Worm (Caenorhabditis elegans) whole organism, L1 larva: ENCODE results near the gene K10G4.5.

ENCODE experiments used
- C16A3.4 ChIP-seq: fragments of 150-350 bp; optimal IDR thresholded peaks from 2 replicates; lab custom pipeline; 2014; ENCODE audit warnings: missing biosample characterization, missing genetic modification characterization
- ceh-8 ChIP-seq: fragments of 200-800 bp; sonication (Bioruptor generic); optimal IDR thresholded peaks from 2 replicates; lab custom pipeline; 2018; ENCODE audit warnings: mild to moderate bottlenecking, missing genetic modification characterization, moderate library complexity, missing compliant biosample characterization
- dsc-1 ChIP-seq: sonication (generic microtip); optimal IDR thresholded peaks from 2 replicates; lab custom pipeline; 2016; ENCODE audit warnings: mild to moderate bottlenecking, missing genetic modification characterization, missing compliant biosample characterization
- efl-1 ChIP-seq, 4 experiments: fragments of 150-350 bp; optimal IDR thresholded peaks in 3 of 4; peaks in 1 of 4; 1 replicate in 1 of 4; 2 replicates in 3 of 4; lab custom pipeline; 2014; ENCODE audit warnings: missing biosample characterization in 2 of 4, missing genetic modification characterization in 2 of 4, missing genetic modification reagents in 2 of 4
- elt-2 ChIP-seq: sonication (generic microtip); optimal IDR thresholded peaks from 2 replicates; lab custom pipeline; 2016; ENCODE audit warnings: missing genetic modification characterization, mild to moderate bottlenecking, inconsistent platforms, missing compliant biosample characterization, missing genetic modification reagents
- elt-3 ChIP-seq, 6 experiments: fragments of 150-350 bp in 1 of 6; sonication (generic microtip); optimal IDR thresholded peaks; 2 replicates each; lab custom pipeline; 2017 to 2018; ENCODE audit warnings: missing biosample characterization in 6 of 6, missing genetic modification characterization in 6 of 6, inconsistent platforms in 1 of 6
- fkh-10 ChIP-seq: sonication (generic microtip); optimal IDR thresholded peaks from 2 replicates; lab custom pipeline; 2017; ENCODE audit warnings: missing biosample characterization, missing genetic modification reagents, missing genetic modification characterization
- fkh-8 ChIP-seq: sonication (generic microtip); optimal IDR thresholded peaks from 2 replicates; lab custom pipeline; 2016; ENCODE audit warnings: mild to moderate bottlenecking, missing genetic modification characterization, missing compliant biosample characterization
- grh-1 ChIP-seq: fragments of 200-800 bp; sonication (Bioruptor generic); IDR thresholded peaks from 2 replicates; pipeline ENCODE4 v1.3.6; 2022; ENCODE audit warnings: missing genetic modification reagents, missing genetic modification characterization, missing compliant biosample characterization
- isw-1 ChIP-seq: fragments of 200-800 bp; sonication (Bioruptor generic); IDR thresholded peaks from 2 replicates; pipeline ENCODE4 v1.3.6; 2022; ENCODE audit warnings: missing genetic modification characterization, missing compliant biosample characterization
- lin-15B ChIP-seq: fragments of 150-350 bp; sonication (generic microtip); optimal IDR thresholded peaks from 3 replicates; lab custom pipeline; 2014; ENCODE audit warnings: missing biosample characterization, missing genetic modification characterization
- lsy-2 ChIP-seq, 2 experiments: fragments of 150-350 bp; optimal IDR thresholded peaks; 2 replicates each; lab custom pipeline; 2014; ENCODE audit warnings: missing biosample characterization in 2 of 2, missing genetic modification characterization in 2 of 2
- nhr-12 ChIP-seq: sonication (generic microtip); optimal IDR thresholded peaks from 2 replicates; lab custom pipeline; 2017; ENCODE audit warnings: missing biosample characterization, missing genetic modification characterization
- nhr-19 ChIP-seq: fragments of 200-800 bp; sonication (Bioruptor generic); conservative IDR thresholded peaks from 2 replicates; pipeline ENCODE4 v1.3.6; 2022; ENCODE audit warnings: missing genetic modification characterization, missing compliant biosample characterization
- nhr-237 ChIP-seq: fragments of 150-350 bp; optimal IDR thresholded peaks from 2 replicates; lab custom pipeline; 2014; ENCODE audit warnings: missing biosample characterization, missing genetic modification characterization
- nhr-47 ChIP-seq: sonication (generic microtip); optimal IDR thresholded peaks from 2 replicates; lab custom pipeline; 2016; ENCODE audit warnings: mild to moderate bottlenecking, missing genetic modification characterization, moderate library complexity, missing compliant biosample characterization
- nhr-71 ChIP-seq: sonication (generic microtip); optimal IDR thresholded peaks from 2 replicates; lab custom pipeline; 2016; ENCODE audit warnings: mild to moderate bottlenecking, missing genetic modification characterization, moderate library complexity, missing compliant biosample characterization
- nhr-84 ChIP-seq: sonication (generic microtip); optimal IDR thresholded peaks from 2 replicates; lab custom pipeline; 2017; ENCODE audit warnings: missing biosample characterization, missing genetic modification characterization
- pag-3 ChIP-seq: sonication (generic microtip); optimal IDR thresholded peaks from 2 replicates; lab custom pipeline; 2017; ENCODE audit warnings: missing genetic modification characterization, mild to moderate bottlenecking, missing compliant biosample characterization, antibody characterized with exemption, borderline replicate concordance; ENCODE audit not compliant: insufficient read depth
- snu-23 ChIP-seq: sonication (generic microtip); optimal IDR thresholded peaks from 2 replicates; lab custom pipeline; 2016; ENCODE audit warnings: missing genetic modification characterization, missing compliant biosample characterization
- swsn-7 ChIP-seq: sonication (generic microtip); optimal IDR thresholded peaks from 2 replicates; lab custom pipeline; 2016; ENCODE audit warnings: missing genetic modification characterization, missing compliant biosample characterization
- tbx-2 ChIP-seq: sonication (generic microtip); optimal IDR thresholded peaks from 2 replicates; lab custom pipeline; 2016; ENCODE audit warnings: missing genetic modification characterization, missing compliant biosample characterization
- unc-130 ChIP-seq: fragments of 150-350 bp; optimal IDR thresholded peaks from 2 replicates; lab custom pipeline; 2017; ENCODE audit warnings: missing biosample characterization, missing genetic modification characterization, inconsistent platforms
- unc-30 ChIP-seq: sonication (generic microtip); optimal IDR thresholded peaks from 2 replicates; lab custom pipeline; 2017; ENCODE audit warnings: missing biosample characterization, missing genetic modification characterization
- unc-86 ChIP-seq: sonication (generic microtip); optimal IDR thresholded peaks from 2 replicates; lab custom pipeline; 2016; ENCODE audit warnings: missing genetic modification characterization, missing compliant biosample characterization
- unc-98 ChIP-seq: fragments of 200-800 bp; sonication (Bioruptor generic); IDR thresholded peaks from 2 replicates; pipeline ENCODE4 v1.3.6; 2022; ENCODE audit warnings: missing genetic modification characterization, missing compliant biosample characterization

Gene K10G4.5

DNA sequence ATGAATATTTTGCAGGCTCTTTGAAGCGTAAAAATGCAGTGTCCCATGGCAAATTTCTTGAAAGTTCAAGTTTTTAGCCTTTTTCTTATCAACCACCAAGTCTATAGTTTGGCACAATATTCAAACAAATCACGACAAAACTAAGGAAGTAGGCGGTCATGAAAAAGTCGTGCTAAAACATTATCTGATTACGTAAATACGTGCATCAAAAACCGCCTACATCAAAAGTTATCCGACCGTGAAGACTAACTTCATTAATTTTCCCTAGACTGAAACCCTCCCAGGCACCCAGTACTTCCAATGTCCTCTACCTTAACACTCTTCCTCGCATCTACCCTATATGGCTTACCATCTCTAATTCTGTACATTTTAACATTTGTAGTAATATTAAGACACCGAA, 27.2 kb upstream of the K10G4.5 start, which contains the start of gene srg-44:
srg-44 (plus strand) TSS at position 301 of the 400 bp plus-strand sequence.
- TF ChIP-seq unc-98 (GFP tag; lab: Robert Waterston, UW) (no peak), lin-15B (tag; lab: Kevin White, UChicago) (no peak)

DNA sequence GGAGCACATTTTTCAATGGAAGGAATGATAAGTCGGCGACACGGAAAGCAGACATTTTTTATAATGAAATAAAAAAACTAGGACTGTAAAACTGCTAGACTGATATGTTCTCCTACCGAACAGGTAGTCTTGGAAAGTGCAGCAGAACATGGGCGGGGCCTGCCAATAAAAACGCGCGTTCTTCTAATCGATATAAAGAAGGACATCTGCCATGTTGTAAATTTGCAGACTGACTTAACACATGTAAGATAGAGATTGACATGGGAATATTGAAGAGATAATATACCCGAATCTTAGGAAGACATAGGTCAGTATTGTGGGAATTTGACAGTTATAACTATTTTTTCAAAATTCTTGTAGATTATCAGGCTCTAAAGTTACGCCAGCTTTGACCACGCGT, 26.6 kb upstream of the K10G4.5 start, which contains the start of gene sdz-16:
sdz-16 (minus strand) TSS at position 101 of the 400 bp plus-strand sequence.
- no peak for TF ChIP-seq nhr-47 (tag; lab: Kevin White, UChicago)
- no peak for TF ChIP-seq lin-15B (tag; lab: Kevin White, UChicago)
- no peak for TF ChIP-seq fkh-10
- no peak for TF ChIP-seq nhr-237
- no peak for TF ChIP-seq lsy-2 (tag; optimal IDR thresholded peaks at IDR 0.05; lab: Kevin White, UChicago)
- TF ChIP-seq nhr-12: no peak
- TF ChIP-seq elt-3 (tag; optimal IDR thresholded peaks at IDR 0.05; lab: Kevin White, UChicago): no peak
- no peak for TF ChIP-seq pag-3 (tag; lab: Kevin White, UChicago)
- no peak for TF ChIP-seq unc-86 (tag; lab: Kevin White, UChicago)
- no peak for TF ChIP-seq snu-23 (GFP tag; lab: Kevin White, UChicago)

DNA sequence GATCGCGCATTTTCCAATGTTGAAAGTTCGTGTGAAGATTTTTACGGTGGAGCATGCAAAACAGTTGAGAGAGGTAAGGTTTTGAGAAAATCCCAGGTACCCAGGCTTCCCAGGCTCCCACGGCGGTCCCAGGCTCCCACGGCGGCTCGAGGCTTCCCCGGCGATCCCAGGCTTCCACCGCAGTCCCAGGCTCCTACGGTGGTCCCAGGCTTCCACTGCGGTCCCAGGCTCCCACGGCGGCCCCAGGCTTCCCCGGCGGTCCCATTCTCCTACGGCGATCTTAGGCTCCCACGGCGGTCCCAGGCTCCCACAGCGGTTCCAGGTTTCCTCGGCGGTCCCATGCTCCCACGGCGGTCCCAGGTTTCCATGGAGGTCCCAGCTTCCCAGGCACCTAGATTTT, 22.6 kb upstream of the K10G4.5 start:
- TF ChIP-seq fkh-8 (tag; lab: Kevin White, UChicago) (no peak), unc-130 (tag; lab: Kevin White, UChicago) (no peak), fkh-10 (no peak), ceh-8 (GFP tag; lab: Kevin White, UChicago) (peak; percentile 47)
- TF ChIP-seq, all 84 proteins: peak for 1

DNA sequence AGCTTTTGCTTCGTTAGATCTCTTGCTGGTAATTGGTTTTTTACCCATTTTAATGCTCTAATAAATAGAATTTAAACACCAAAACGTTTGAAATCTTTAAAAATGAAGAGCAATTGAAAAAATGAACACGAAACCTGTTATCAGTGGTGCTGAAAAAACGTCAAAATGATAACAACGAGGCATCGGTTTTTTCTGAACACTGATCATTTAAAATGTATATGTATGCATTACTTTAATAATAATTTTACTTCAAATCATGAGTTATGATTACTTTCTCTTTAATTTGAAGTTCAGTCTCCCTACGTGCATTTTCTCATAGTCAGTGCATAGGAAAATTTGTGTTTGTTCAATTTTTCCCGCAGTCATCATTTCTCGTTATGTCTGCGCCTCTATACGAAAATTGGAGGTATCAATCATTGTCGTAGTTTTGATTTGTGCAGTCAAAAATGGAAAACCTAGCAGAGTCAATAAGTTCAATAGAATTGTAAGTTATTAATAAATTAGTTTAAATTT, 21.2 kb upstream of the K10G4.5 start, which contains the start of gene F31E9.3:
F31E9.3 (plus strand) TSS at position 194 of the 513 bp plus-strand sequence.
- peak; percentile 2 for TF ChIP-seq elt-2 (tag; lab: Kevin White, UChicago)
- no peak for TF ChIP-seq efl-1 (optimal IDR thresholded peaks at IDR 0.05; lab: Kevin White, UChicago)
- peak in 1 of 2 experiments; percentile 55 for TF ChIP-seq efl-1 (GFP tag; optimal IDR thresholded peaks at IDR 0.05 in 1 of 2; lab: Kevin White, UChicago)
- TF ChIP-seq unc-86 (tag; lab: Kevin White, UChicago): no peak

DNA sequence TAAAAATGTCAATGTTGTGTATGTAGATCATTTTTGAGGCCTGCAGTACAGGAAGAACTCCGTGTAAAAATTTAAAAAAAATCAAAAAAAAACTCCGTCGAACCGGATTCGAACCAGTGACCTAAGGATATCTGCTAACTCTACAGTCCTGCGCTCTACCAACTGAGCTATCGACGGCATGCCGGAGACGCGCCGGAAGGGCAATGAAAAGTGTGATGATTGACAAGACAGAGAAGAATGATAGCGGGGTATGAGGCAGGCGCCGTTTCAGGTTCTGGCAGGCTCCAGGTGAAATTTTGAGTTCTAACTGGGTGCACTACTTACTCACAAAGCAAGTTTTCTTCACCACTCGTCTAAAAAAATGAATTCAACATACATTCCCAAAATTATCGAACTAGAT, 16.5 kb upstream of the K10G4.5 start, which contains the start of gene srz-58:
srz-58 (plus strand) TSS at position 362 of the 400 bp plus-strand sequence.
- TF ChIP-seq grh-1 (GFP tag; lab: Robert Waterston, UW) (no peak), efl-1 (optimal IDR thresholded peaks at IDR 0.05; lab: Kevin White, UChicago) (no peak), efl-1 (GFP tag; optimal IDR thresholded peaks at IDR 0.05 in 1 of 2; lab: Kevin White, UChicago) (peak in 1 of 2 experiments; percentile 86)

DNA sequence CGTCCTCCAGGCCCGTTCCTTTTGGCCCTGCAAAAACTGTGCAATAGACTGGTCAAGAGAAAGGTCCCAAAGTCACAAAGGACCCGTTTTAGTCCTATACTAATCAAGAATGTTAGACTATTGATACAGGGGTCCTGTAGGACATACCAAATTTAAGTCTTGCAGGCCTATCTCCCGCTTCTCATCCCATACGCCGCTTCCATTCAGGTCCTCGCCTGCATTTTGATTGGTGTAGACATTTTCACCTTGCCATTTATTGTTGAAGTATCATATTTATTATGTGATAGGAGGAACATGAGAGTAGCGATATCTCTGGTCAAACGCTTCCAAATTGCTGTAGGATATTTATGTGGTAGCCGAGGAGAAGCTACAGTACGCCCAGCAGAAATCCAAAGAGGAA, 16.0 kb upstream of the K10G4.5 start:
- TF ChIP-seq swsn-7 (tag; lab: Kevin White, UChicago): no peak
- no peak for TF ChIP-seq isw-1
- no peak for TF ChIP-seq unc-30

DNA sequence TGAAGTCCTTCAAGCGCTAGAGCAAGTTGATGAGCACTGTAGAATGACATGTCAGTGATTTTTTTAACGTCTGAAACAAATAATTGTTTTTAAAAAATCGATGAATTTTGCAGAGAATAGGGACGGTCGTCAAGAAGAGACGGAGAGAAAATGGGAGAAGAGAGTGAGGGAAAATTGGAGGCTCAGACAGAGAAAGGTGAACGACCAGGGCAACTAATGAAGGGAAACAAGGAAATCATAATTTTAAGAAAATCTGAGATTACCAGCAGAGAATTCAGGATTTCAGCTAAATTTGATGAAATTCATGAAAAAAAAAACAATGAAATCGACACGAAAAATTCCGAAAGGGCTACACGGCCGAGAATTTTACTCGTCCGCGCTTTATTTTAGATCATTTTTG, 13.8 kb upstream of the K10G4.5 start, which contains the start of gene F31E9.6:
F31E9.6 (minus strand) TSS at position 91 of the 400 bp plus-strand sequence.
- TF ChIP-seq nhr-19 (GFP tag; lab: Robert Waterston, UW) (no peak), isw-1 (no peak), nhr-84 (tag; lab: Kevin White, UChicago) (no peak), efl-1 (optimal IDR thresholded peaks at IDR 0.05; lab: Kevin White, UChicago) (peak; percentile 9 to 46), efl-1 (GFP tag; optimal IDR thresholded peaks at IDR 0.05 in 1 of 2; lab: Kevin White, UChicago) (peak in 1 of 2 experiments; percentile 87), grh-1 (GFP tag; lab: Robert Waterston, UW) (no peak)
- TF ChIP-seq, all 84 proteins: peak for 1

DNA sequence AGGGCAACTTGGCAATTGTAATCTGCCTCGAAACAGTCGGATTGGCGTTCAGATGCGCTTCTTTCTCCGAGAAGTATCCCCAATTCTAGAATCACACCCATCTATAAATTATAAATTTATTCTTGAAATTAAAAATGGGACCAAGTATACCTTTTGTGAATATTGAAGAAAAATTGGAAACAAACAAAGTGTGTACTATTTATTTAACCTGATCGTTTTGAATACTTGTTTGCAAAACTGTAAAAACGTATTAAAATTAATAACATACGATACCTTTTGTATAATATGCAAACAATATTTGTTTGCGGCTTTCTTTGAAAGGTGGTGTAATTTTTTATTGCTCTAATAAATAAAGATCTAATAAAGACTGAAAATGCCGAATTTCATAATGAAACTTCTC, 11.1 kb upstream of the K10G4.5 start, which contains the start of gene Y61B8B.3:
Y61B8B.3 (minus strand) TSS at position 101 of the 400 bp plus-strand sequence.
- TF ChIP-seq tbx-2 (tag; lab: Kevin White, UChicago): no peak
- no peak for TF ChIP-seq dsc-1 (tag; lab: Kevin White, UChicago)
- TF ChIP-seq C16A3.4 (tag; lab: Kevin White, UChicago): no peak
- TF ChIP-seq swsn-7 (tag; lab: Kevin White, UChicago): no peak
- TF ChIP-seq nhr-71 (tag; lab: Kevin White, UChicago): no peak
- TF ChIP-seq, all 84 proteins: peak for 0
